Fruit fly (Drosophila melanogaster) whole organism, embryonic: ENCODE measurements around the gene CG12974.

Experiments used
- CG12155 ChIP-seq: fragments of 200-800 bp; sonication (Bioruptor generic); optimal IDR thresholded peaks from 3 replicates; lab custom pipeline; 2016; ENCODE audit warnings: missing biosample characterization, missing genetic modification characterization
- CG16779 ChIP-seq: fragments of 200-800 bp; sonication (Bioruptor generic); IDR thresholded peaks from 2 replicates; pipeline ENCODE4 v1.3.6; 2022; ENCODE audit warnings: missing biosample characterization, missing genetic modification characterization
- CG3163 ChIP-seq: fragments of 200-800 bp; sonication (Bioruptor generic); optimal IDR thresholded peaks from 3 replicates; lab custom pipeline; 2016; ENCODE audit warnings: missing biosample characterization, missing genetic modification characterization
- TFAM ChIP-seq: fragments of 200-800 bp; sonication (Bioruptor generic); optimal IDR thresholded peaks from 2 replicates; lab custom pipeline; 2017; ENCODE audit warnings: missing biosample characterization, missing genetic modification characterization, inconsistent platforms

- TF ChIP-seq CG12155 (GFP tag; lab: Kevin White, UChicago) (no peak), TFAM (GFP tag; lab: Kevin White, UChicago) (no peak), CG16779 (no peak), CG3163 (no peak)
Observed at dm6 chr3L:21334999-21335631, 49.4 kb upstream of the CG12974 start, which contains the start of gene Tsr1.
